Fruit fly (Drosophila melanogaster): ENCODE measurements around the gene Cpr65Ax2.

Cpr65Ax2 gene

dm6 chr3L:6192822-6193555 is 42.3 kb upstream of the Cpr65Ax2 start, which contains the start of the genes Sf3b6 and Tnpo (continued):
- TF ChIP-seq Lhr (GFP tag; optimal IDR thresholded peaks at IDR 0.05), result peak; percentile 78
- peak; percentile 86 for TF ChIP-seq CG10366 (GFP tag; IDR thresholded peaks at IDR 0.05)
- no peak for TF ChIP-seq ERR (GFP tag; optimal IDR thresholded peaks at IDR 0.05)
- TF ChIP-seq tll (GFP tag; optimal IDR thresholded peaks at IDR 0.05), result peak; percentile 43 to 78
- no peak for TF ChIP-seq yki (optimal IDR thresholded peaks at IDR 0.05)
- TF ChIP-seq CG7556 (GFP tag; optimal IDR thresholded peaks at IDR 0.05), result no peak
- peak; percentile 78 for TF ChIP-seq pnt (GFP tag; optimal IDR thresholded peaks at IDR 0.05)
- peak; percentile 67 for TF ChIP-seq hbn (GFP tag; IDR thresholded peaks at IDR 0.05; ENCODE audit: partially characterized antibody)
- TF ChIP-seq ara (GFP tag; IDR thresholded peaks at IDR 0.05), result peak; percentile 69
- peak; percentile 55; the same call in 1 of the 2 replicates for TF ChIP-seq Doc2 (GFP tag; IDR thresholded peaks at IDR 0.05)
- no peak for TF ChIP-seq cad (GFP tag; optimal IDR thresholded peaks at IDR 0.05)
- peak; percentile 64 for TF ChIP-seq CG9876 (GFP tag; optimal IDR thresholded peaks at IDR 0.05)
- TF ChIP-seq CG10654 (GFP tag; optimal IDR thresholded peaks at IDR 0.05), result peak; percentile 67
- TF ChIP-seq CG30020 (tag; optimal IDR thresholded peaks at IDR 0.05), result no peak
- TF ChIP-seq sens (GFP tag), result no peak
- peak; percentile 77 for TF ChIP-seq zfh1 (GFP tag; IDR thresholded peaks at IDR 0.05)
- no peak for TF ChIP-seq fd102C (GFP tag; optimal IDR thresholded peaks at IDR 0.05)
- TF ChIP-seq Adf1 (GFP tag; IDR thresholded peaks at IDR 0.05), result peak; percentile 39
- peak; percentile 82 for TF ChIP-seq Max (GFP tag; optimal IDR thresholded peaks at IDR 0.05)

dm6 chr3L:6188995-6189927 is 38.6 kb upstream of the Cpr65Ax2 start, which contains the start of the genes D19A and CG7386:
Gene D19A (minus strand): TSS chr3L:6189123.
Gene CG7386 (plus strand): TSS chr3L:6189745.
- TF ChIP-seq PHDP (tag; optimal IDR thresholded peaks at IDR 0.05) (peak; percentile 68), CG17912 (GFP tag; optimal IDR thresholded peaks at IDR 0.05) (no peak), Dp (GFP tag; optimal IDR thresholded peaks at IDR 0.05) (no peak), Awh (GFP tag; IDR thresholded peaks at IDR 0.05) (no peak), Dip3 (GFP tag; optimal IDR thresholded peaks at IDR 0.05) (peak; percentile 46), nau (GFP tag; optimal IDR thresholded peaks at IDR 0.05) (no peak), repo (GFP tag; optimal IDR thresholded peaks at IDR 0.05) (peak; percentile 6), tio (GFP tag; optimal IDR thresholded peaks at IDR 0.05) (no peak), dimm (GFP tag; IDR thresholded peaks at IDR 0.05) (no peak), CG1602 (GFP tag; optimal IDR thresholded peaks at IDR 0.05) (no peak), CG15696 (tag; optimal IDR thresholded peaks at IDR 0.05) (peak; percentile 31), H15 (GFP tag; IDR thresholded peaks at IDR 0.05) (peak; percentile 77), ash1 (GFP tag; optimal IDR thresholded peaks at IDR 0.05) (no peak), CG10979 (tag; optimal IDR thresholded peaks at IDR 0.05) (peak; percentile 33), Neu2 (GFP tag; optimal IDR thresholded peaks at IDR 0.05; ENCODE audit: borderline replicate concordance) (no peak), sqz (GFP tag; optimal IDR thresholded peaks at IDR 0.05) (peak; percentile 88), CG14441 (GFP tag; IDR thresholded peaks at IDR 0.05) (peak; percentile 53), CG2889 (GFP tag; IDR thresholded peaks at IDR 0.05) (0 out of 3 replicates have a peak, but pooled peaks have one; percentile 57), ap (GFP tag; IDR thresholded peaks at IDR 0.05) (no peak), Abd-B (GFP tag; optimal IDR thresholded peaks at IDR 0.05) (no peak), CG10267 (tag; optimal IDR thresholded peaks at IDR 0.05) (peak; percentile 47), hbn (GFP tag; IDR thresholded peaks at IDR 0.05; ENCODE audit: partially characterized antibody) (no peak; the same call in 1 of the 2 replicates), kah (GFP tag; optimal IDR thresholded peaks at IDR 0.05) (peak; percentile 32), Hr39 (optimal IDR thresholded peaks at IDR 0.05) (no peak), CG6765 (GFP tag; optimal IDR thresholded peaks at IDR 0.05) (peak; percentile 3), insv (GFP tag; optimal IDR thresholded peaks at IDR 0.05) (peak in 1 of 2 experiments; percentile 85), Lpt (GFP tag; optimal IDR thresholded peaks at IDR 0.05) (no peak), CG15514 (GFP tag; optimal IDR thresholded peaks at IDR 0.05) (peak; percentile 76), CG8290 (GFP tag; optimal IDR thresholded peaks at IDR 0.05) (peak; percentile 4), CG8290 (tag; optimal IDR thresholded peaks at IDR 0.05) (peak in 1 of 2 experiments; percentile 86)
